Fruit fly (Drosophila melanogaster): Measurements from ENCODE around the gene Chc.
A peak's percentile ranks its signal among the peaks of the same experiment; 100 is the strongest.

Gene Chc

dm6 chrX:15844139-15844538 lies 8.8 kb upstream of the Chc start, which contains the start of the genes ArgRS and CG8578 (continued):
- TF ChIP-seq CG18599 (GFP tag; optimal IDR thresholded peaks at IDR 0.05) (no peak), sisA (GFP tag; IDR thresholded peaks at IDR 0.05) (no peak; the same call in 1 of the 2 replicates), repo (GFP tag; optimal IDR thresholded peaks at IDR 0.05) (no peak), Dek (tag; optimal IDR thresholded peaks at IDR 0.05) (no peak), Abd-B (GFP tag; optimal IDR thresholded peaks at IDR 0.05) (no peak), hb (GFP tag; IDR thresholded peaks at IDR 0.05; ENCODE audit: partially characterized antibody) (peak; percentile 82), pho (GFP tag; optimal IDR thresholded peaks at IDR 0.05) (no peak), otp (GFP tag; IDR thresholded peaks at IDR 0.05) (no peak), E2f2 (GFP tag; IDR thresholded peaks at IDR 0.05) (peak; percentile 38; the same call in 1 of the 2 replicates), CG32767 (GFP tag; IDR thresholded peaks at IDR 0.05) (no peak), E2f1 (GFP tag; IDR thresholded peaks at IDR 0.05) (0 out of 2 replicates have a peak, but pooled peaks have one; percentile 51), prd (optimal IDR thresholded peaks at IDR 0.05) (no peak), prd (GFP tag; IDR thresholded peaks at IDR 0.05) (peak; percentile 85), CG16813 (GFP tag; IDR thresholded peaks at IDR 0.05; ENCODE audit: partially characterized antibody) (peak; percentile 87), Rfx (GFP tag; IDR thresholded peaks at IDR 0.05) (peak; percentile 83), NC2β (GFP tag; optimal IDR thresholded peaks at IDR 0.05) (peak; percentile 30), CG7372 (GFP tag; IDR thresholded peaks at IDR 0.05) (peak; percentile 77), lbe (GFP tag; optimal IDR thresholded peaks at IDR 0.05) (no peak), pb (GFP tag; optimal IDR thresholded peaks at IDR 0.05) (peak; percentile 54), Lhr (GFP tag; optimal IDR thresholded peaks at IDR 0.05) (peak; percentile 30), CG12391 (tag; optimal IDR thresholded peaks at IDR 0.05) (peak; percentile 32), hth (optimal IDR thresholded peaks at IDR 0.05) (no peak), pfk (GFP tag; optimal IDR thresholded peaks at IDR 0.05) (no peak), pzg (GFP tag; optimal IDR thresholded peaks at IDR 0.05) (peak; percentile 65), tap (tag; optimal IDR thresholded peaks at IDR 0.05) (no peak), CG1647 (GFP tag; optimal IDR thresholded peaks at IDR 0.05) (no peak), esg (GFP tag; conservative IDR thresholded peaks at IDR 0.05) (no peak), abd-A (tag; optimal IDR thresholded peaks at IDR 0.05) (no peak), Atf6 (GFP tag; IDR thresholded peaks at IDR 0.05) (no peak), CG31388 (GFP tag; optimal IDR thresholded peaks at IDR 0.05) (no peak), Mes4 (GFP tag; optimal IDR thresholded peaks at IDR 0.05) (peak; percentile 3), CG43689 (GFP tag; IDR thresholded peaks at IDR 0.05) (no peak), Ravus (GFP tag; IDR thresholded peaks at IDR 0.05) (no peak), odd (GFP tag; optimal IDR thresholded peaks at IDR 0.05) (no peak), CG4360 (GFP tag; IDR thresholded peaks at IDR 0.05) (no peak), C15 (GFP tag; IDR thresholded peaks at IDR 0.05) (no peak), CG8924 (tag; optimal IDR thresholded peaks at IDR 0.05) (peak; percentile 60), CG13775 (GFP tag; optimal IDR thresholded peaks at IDR 0.05) (peak; percentile 10), CG2712 (tag; optimal IDR thresholded peaks at IDR 0.05) (peak; percentile 80), Sin3A (optimal IDR thresholded peaks at IDR 0.05) (peak; percentile 96), jumu (GFP tag; optimal IDR thresholded peaks at IDR 0.05) (peak; percentile 90), nau (GFP tag; optimal IDR thresholded peaks at IDR 0.05) (no peak), Vsx1 (GFP tag; optimal IDR thresholded peaks at IDR 0.05) (no peak), Pdp1 (GFP tag; optimal IDR thresholded peaks at IDR 0.05) (peak; percentile 80 to 88), CG14667 (GFP tag; IDR thresholded peaks at IDR 0.05) (no peak; the same call in 1 of the 2 replicates), CG2678 (tag; optimal IDR thresholded peaks at IDR 0.05) (no peak), CG18619 (GFP tag; optimal IDR thresholded peaks at IDR 0.05) (no peak), CG10543 (GFP tag; optimal IDR thresholded peaks at IDR 0.05) (no peak), CG6254 (GFP tag; optimal IDR thresholded peaks at IDR 0.05) (no peak), CG31224 (GFP tag; IDR thresholded peaks at IDR 0.05) (no peak), tx (GFP tag; optimal IDR thresholded peaks at IDR 0.05) (peak; percentile 19), CG13894 (tag; optimal IDR thresholded peaks at IDR 0.05) (no peak)

All from whole organism, embryonic.